Worm (Caenorhabditis elegans): ENCODE data around the gene C27A7.3.

DNA sequence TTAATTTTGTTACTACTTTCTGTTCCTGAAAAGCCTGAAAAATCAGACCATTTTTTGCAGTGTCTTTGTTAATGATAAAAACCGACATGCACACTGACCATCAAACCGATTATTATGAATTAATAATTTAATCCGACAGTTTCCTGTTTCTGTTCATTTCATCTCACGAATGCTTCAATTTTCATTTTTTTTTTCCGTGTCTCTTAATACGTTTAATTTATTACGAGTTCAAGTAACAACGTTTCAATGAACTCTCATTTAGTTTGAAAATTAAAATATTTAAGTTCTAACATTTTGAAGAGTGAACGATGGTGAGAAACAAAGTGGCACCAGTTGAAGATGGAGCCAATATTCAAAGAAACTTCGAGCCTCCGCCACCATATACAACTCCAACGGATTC, 26.0 kb upstream of the C27A7.3 start, which contains the start of gene spin-1:
- TF ChIP-seq med-1 (GFP tag; optimal IDR thresholded peaks at IDR 0.05; ENCODE audit: insufficient read depth) (no peak), cog-1 (tag; optimal IDR thresholded peaks at IDR 0.05) (no peak), T22C8.4 (GFP tag; IDR thresholded peaks at IDR 0.05) (no peak), ztf-29 (GFP tag; IDR thresholded peaks at IDR 0.05) (no peak)
